Worm (Caenorhabditis elegans) whole organism, L1 larva: ENCODE measurements around the gene hic-1.

Experiments used
- aly-2 ChIP-seq: fragments of 150-350 bp; optimal IDR thresholded peaks from 2 replicates; lab custom pipeline; 2014; ENCODE audit warnings: missing biosample characterization, missing genetic modification characterization
- ama-1 ChIP-seq: fragments of 150-350 bp; optimal IDR thresholded peaks from 2 replicates; lab custom pipeline; 2014
- mdl-1 ChIP-seq, 2 experiments: fragments of 150-350 bp; optimal IDR thresholded peaks; 2 replicates each; lab custom pipeline; 2014 to 2017; ENCODE audit warnings: missing biosample characterization in 2 of 2, missing genetic modification characterization in 2 of 2, inconsistent platforms in 1 of 2

DNA sequence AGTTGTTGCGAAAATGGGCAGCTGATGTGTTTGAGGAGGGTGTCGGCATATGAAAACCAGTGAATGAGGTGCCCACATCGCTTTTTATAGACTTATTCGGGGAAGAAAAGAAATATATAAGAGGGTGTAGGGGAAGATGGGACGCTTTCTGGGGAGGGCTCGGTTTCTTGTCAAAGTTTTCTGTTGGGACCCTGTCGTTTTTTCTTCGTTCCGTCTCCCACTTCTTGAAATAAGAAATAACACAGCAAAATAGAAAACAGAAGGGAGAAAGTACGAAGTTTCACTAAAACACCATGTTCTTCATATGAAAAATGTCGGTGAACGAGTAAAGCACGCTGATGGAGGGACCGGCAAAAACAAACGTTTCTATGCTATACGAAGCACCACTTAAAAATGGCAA, 29.0 kb downstream of the hic-1 start, which contains the start of gene dop-3:
- TF ChIP-seq aly-2, result no peak
- TF ChIP-seq mdl-1 (tag; optimal IDR thresholded peaks at IDR 0.05; lab: Kevin White, UChicago), result no peak
- TF ChIP-seq ama-1 (lab: Kevin White, UChicago), result no peak
